Worm (Caenorhabditis elegans) whole organism, late embryonic: Measurements from ENCODE around the gene srd-42.

ENCODE experiments used
- T23F11.4 ChIP-seq: fragments of 200-800 bp; sonication (Bioruptor generic); optimal IDR thresholded peaks from 2 replicates; lab custom pipeline; 2018; ENCODE audit warnings: mild to moderate bottlenecking, missing genetic modification characterization, missing compliant biosample characterization
- ceh-45 ChIP-seq: fragments of 200-800 bp; sonication (Bioruptor generic); IDR thresholded peaks from 2 replicates; pipeline ENCODE4 v1.3.6; 2022; ENCODE audit warnings: missing genetic modification reagents, missing genetic modification characterization, missing compliant biosample characterization
- nhr-11 ChIP-seq: fragments of 150-350 bp; optimal IDR thresholded peaks from 2 replicates; lab custom pipeline; 2014; ENCODE audit warnings: missing biosample characterization, missing genetic modification characterization
- pqm-1 ChIP-seq: sonication (generic microtip); optimal IDR thresholded peaks from 2 replicates; lab custom pipeline; 2016; ENCODE audit warnings: missing genetic modification characterization, missing compliant biosample characterization
- sox-4 ChIP-seq: sonication (generic microtip); optimal IDR thresholded peaks from 2 replicates; lab custom pipeline; 2017; ENCODE audit warnings: mild to moderate bottlenecking, missing genetic modification characterization, inconsistent platforms, missing compliant biosample characterization
- unc-3 ChIP-seq, 2 experiments: fragments of 200-800 bp in 1 of 2; sonication (Bioruptor generic) in 1 of 2; sonication (generic microtip) in 1 of 2; conservative IDR thresholded peaks in 1 of 2; optimal IDR thresholded peaks in 1 of 2; 2 replicates each; pipeline versions ENCODE4 v1.3.6 to Lab custom; 2016 to 2022; ENCODE audit warnings: missing compliant biosample characterization in 2 of 2, missing genetic modification characterization in 2 of 2, missing genetic modification reagents in 1 of 2

DNA sequence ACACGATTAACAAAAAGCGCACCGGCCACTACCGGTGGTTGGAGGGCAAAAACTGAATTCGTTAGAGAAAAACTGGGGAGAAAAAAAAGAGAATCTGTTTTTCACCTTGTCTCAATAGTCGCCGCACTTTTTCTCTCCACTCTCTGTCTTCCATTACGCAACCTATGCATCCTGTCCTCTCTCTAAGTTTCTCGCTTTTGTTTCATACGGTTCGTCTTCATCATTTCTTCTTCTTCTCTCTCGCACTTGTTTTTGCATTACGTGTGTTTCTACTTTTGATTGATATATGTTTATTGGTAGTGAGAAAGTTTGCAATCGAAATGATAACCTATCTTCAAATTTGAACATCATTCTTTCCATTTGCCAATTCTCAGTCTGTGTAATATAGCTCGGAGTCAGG, 17.3 kb upstream of the srd-42 start:
- no peak for TF ChIP-seq unc-3 (GFP tag; conservative IDR thresholded peaks at IDR 0.05; lab: Robert Waterston, UW)
- no peak for TF ChIP-seq unc-3 (tag; optimal IDR thresholded peaks at IDR 0.05; lab: Kevin White, UChicago)
- no peak for TF ChIP-seq T23F11.4 (GFP tag; lab: Kevin White, UChicago)
- TF ChIP-seq nhr-11 (tag; lab: Kevin White, UChicago) = no peak
- no peak for TF ChIP-seq pqm-1 (tag; lab: Kevin White, UChicago)
- no peak for TF ChIP-seq ceh-45 (GFP tag; lab: Robert Waterston, UW)
- TF ChIP-seq sox-4 (tag; lab: Kevin White, UChicago) = no peak
